Worm (Caenorhabditis elegans): ENCODE data around the gene snx-13.
A peak's percentile ranks its signal among the peaks of the same experiment; 100 is the strongest.

Gene snx-13

ce11 chrIV:17087384-17088099 is at the start of gene snx-13, which contains the start of gene snr-1:
TSS of gene snx-13 (minus strand) at chrIV:17087438.
TSS of gene snr-1 (plus strand) at chrIV:17088049.
- no peak for TF ChIP-seq Y75B8A.6 (GFP tag; IDR thresholded peaks at IDR 0.05)
- TF ChIP-seq rbr-2 (tag; optimal IDR thresholded peaks at IDR 0.05) = peak; percentile 70
- TF ChIP-seq dmd-6 (GFP tag; IDR thresholded peaks at IDR 0.05) = peak; percentile 49
- TF ChIP-seq madf-9 (GFP tag; conservative IDR thresholded peaks at IDR 0.05) = peak; percentile 76; the same call in 1 of the 2 replicates
- peak; percentile 64 for TF ChIP-seq Y48G9A.11 (GFP tag; IDR thresholded peaks at IDR 0.05)
- TF ChIP-seq mes-2 (tag; optimal IDR thresholded peaks at IDR 0.05; ENCODE audit: poor library complexity, severe bottlenecking) = peak; percentile 96
- no peak for TF ChIP-seq cey-2 (tag; optimal IDR thresholded peaks at IDR 0.05; ENCODE audit: borderline replicate concordance, insufficient read depth)
- TF ChIP-seq nhr-25 (tag; optimal IDR thresholded peaks at IDR 0.05; ENCODE audit: borderline replicate concordance, insufficient read depth) = no peak
- no peak for TF ChIP-seq Y5F2A.4 (GFP tag; optimal IDR thresholded peaks at IDR 0.05)
- TF ChIP-seq aly-2 (tag; optimal IDR thresholded peaks at IDR 0.05) = no peak
- no peak for TF ChIP-seq pqm-1 (tag; optimal IDR thresholded peaks at IDR 0.05)
- no peak for TF ChIP-seq attf-4 (tag; optimal IDR thresholded peaks at IDR 0.05)
- no peak for TF ChIP-seq ceh-28 (tag; optimal IDR thresholded peaks at IDR 0.05)
- no peak for TF ChIP-seq F26F4.8 (GFP tag; conservative IDR thresholded peaks at IDR 0.05)
- TF ChIP-seq daf-8 (GFP tag; IDR thresholded peaks at IDR 0.05) = no peak
- no peak for TF ChIP-seq spr-3 (GFP tag; optimal IDR thresholded peaks at IDR 0.05)
- no peak for TF ChIP-seq zfp-3 (GFP tag; conservative IDR thresholded peaks at IDR 0.05)
- TF ChIP-seq ZK337.2 (GFP tag; IDR thresholded peaks at IDR 0.05) = peak; percentile 74; the same call in 1 of the 2 replicates
- no peak for TF ChIP-seq jun-1 (tag; optimal IDR thresholded peaks at IDR 0.05)
- TF ChIP-seq unc-39 (tag; optimal IDR thresholded peaks at IDR 0.05) = no peak
- no peak for TF ChIP-seq daf-19 (GFP tag; conservative IDR thresholded peaks at IDR 0.05)
- peak; percentile 98 for TF ChIP-seq lin-38 (GFP tag; IDR thresholded peaks at IDR 0.05)
- no peak for TF ChIP-seq hlh-11 (tag; optimal IDR thresholded peaks at IDR 0.05)
- TF ChIP-seq ztf-7 (tag; optimal IDR thresholded peaks at IDR 0.05) = no peak
- TF ChIP-seq hlh-30 (tag; optimal IDR thresholded peaks at IDR 0.05; ENCODE audit: insufficient read depth) = peak; percentile 64
- TF ChIP-seq lin-29 (GFP tag; IDR thresholded peaks at IDR 0.05) = no peak
- TF ChIP-seq lir-3 (tag; optimal IDR thresholded peaks at IDR 0.05) = peak; percentile 58
- TF ChIP-seq nhr-42 (GFP tag; IDR thresholded peaks at IDR 0.05) = no peak
- no peak for TF ChIP-seq R02D3.7 (tag; optimal IDR thresholded peaks at IDR 0.05)
- TF ChIP-seq vab-7 (GFP tag; IDR thresholded peaks at IDR 0.05) = peak; percentile 86
- TF ChIP-seq zip-2 (tag; optimal IDR thresholded peaks at IDR 0.05) = no peak
- no peak for TF ChIP-seq egl-27 (tag; optimal IDR thresholded peaks at IDR 0.05)
- no peak for TF ChIP-seq ztf-11 (tag; optimal IDR thresholded peaks at IDR 0.05)
- TF ChIP-seq dmd-8 (GFP tag; IDR thresholded peaks at IDR 0.05) = no peak
- no peak for TF ChIP-seq lin-1 (GFP tag; IDR thresholded peaks at IDR 0.05)
- no peak for TF ChIP-seq zag-1 (tag; optimal IDR thresholded peaks at IDR 0.05)
- peak; percentile 78 for TF ChIP-seq T20F7.1 (GFP tag; optimal IDR thresholded peaks at IDR 0.05)
- TF ChIP-seq T26A8.4 (GFP tag; IDR thresholded peaks at IDR 0.05) = no peak
- no peak for TF ChIP-seq nhr-48 (tag; optimal IDR thresholded peaks at IDR 0.05)
- TF ChIP-seq hif-1 (tag; optimal IDR thresholded peaks at IDR 0.05) = peak in 1 of 2 experiments; percentile 95
- TF ChIP-seq zip-11 (GFP tag; IDR thresholded peaks at IDR 0.05) = no peak
- TF ChIP-seq duxl-1 (tag; optimal IDR thresholded peaks at IDR 0.05; ENCODE audit: poor library complexity) = no peak
- no peak for TF ChIP-seq nhr-76 (tag; optimal IDR thresholded peaks at IDR 0.05)
- TF ChIP-seq lin-39 (tag; optimal IDR thresholded peaks at IDR 0.05) = no peak
- TF ChIP-seq dpl-1 (GFP tag; optimal IDR thresholded peaks at IDR 0.05) = peak; percentile 69
- no peak for TF ChIP-seq F44E2.7 (GFP tag; IDR thresholded peaks at IDR 0.05)
- no peak for TF ChIP-seq php-3 (GFP tag; IDR thresholded peaks at IDR 0.05)
- no peak for TF ChIP-seq nhr-10 (tag; optimal IDR thresholded peaks at IDR 0.05)
- TF ChIP-seq ZK546.5 (tag; optimal IDR thresholded peaks at IDR 0.05) = no peak
- TF ChIP-seq F10B5.3 (tag; optimal IDR thresholded peaks at IDR 0.05) = no peak

Data from whole organism, L4 larva.